Worm (Caenorhabditis elegans): ENCODE measurements around the gene dmsr-7.

The dmsr-7 gene

ce11 chrV:5372118-5372517, 33.0 kb upstream of the dmsr-7 start, which contains the start of gene C35A11.3:
C35A11.3 (plus strand) TSS chrV:5372418.
- TF ChIP-seq ceh-82 (tag; optimal IDR thresholded peaks at IDR 0.05) (no peak), aha-1 (tag; optimal IDR thresholded peaks at IDR 0.05) (no peak), sptf-1 (tag; optimal IDR thresholded peaks at IDR 0.05) (no peak), sox-4 (tag; optimal IDR thresholded peaks at IDR 0.05) (no peak), mab-9 (GFP tag; IDR thresholded peaks at IDR 0.05) (no peak), pag-3 (tag; optimal IDR thresholded peaks at IDR 0.05; ENCODE audit: borderline replicate concordance, insufficient read depth) (no peak), tlp-1 (tag; optimal IDR thresholded peaks at IDR 0.05) (no peak), unc-98 (GFP tag; IDR thresholded peaks at IDR 0.05) (no peak), snpc-4 (tag; optimal IDR thresholded peaks at IDR 0.05) (no peak), hlh-4 (tag; optimal IDR thresholded peaks at IDR 0.05) (no peak), ces-1 (GFP tag; optimal IDR thresholded peaks at IDR 0.05) (no peak), mef-2 (tag; optimal IDR thresholded peaks at IDR 0.05) (no peak), mep-1 (tag; optimal IDR thresholded peaks at IDR 0.05) (no peak), hlh-17 (GFP tag; optimal IDR thresholded peaks at IDR 0.05; ENCODE audit: borderline replicate concordance) (no peak), lin-35 (GFP tag; optimal IDR thresholded peaks at IDR 0.05) (no peak), ets-5 (GFP tag; IDR thresholded peaks at IDR 0.05) (no peak)

- TF ChIP-seq blmp-1 (tag; optimal IDR thresholded peaks at IDR 0.05) (peak; percentile 96), alr-1 (tag; optimal IDR thresholded peaks at IDR 0.05; ENCODE audit: borderline replicate concordance) (no peak)
These were observed 19.1 kb upstream of the dmsr-7 start, which contains the start of gene C35A11.2 for ce11 chrV:5385914-5386493. C35A11.2 (plus strand) TSS chrV:5386299.

ce11 chrV:5392993-5393628, 12.0 kb upstream of the dmsr-7 start, which contains the start of gene C35A11.4:
C35A11.4 (minus strand) TSS chrV:5393148.
- TF ChIP-seq nhr-12 (tag; optimal IDR thresholded peaks at IDR 0.05) = no peak
- no peak for TF ChIP-seq C04F5.9 (tag; optimal IDR thresholded peaks at IDR 0.05)
- peak in 1 of 2 experiments; percentile 23 for TF ChIP-seq lin-35 (GFP tag; optimal IDR thresholded peaks at IDR 0.05)
- TF ChIP-seq pag-3 (tag; optimal IDR thresholded peaks at IDR 0.05; ENCODE audit: borderline replicate concordance, insufficient read depth) = no peak
- no peak for TF ChIP-seq ceh-63 (GFP tag; optimal IDR thresholded peaks at IDR 0.05)
- TF ChIP-seq pax-3 (tag; optimal IDR thresholded peaks at IDR 0.05) = no peak
- TF ChIP-seq sup-37 (GFP tag; optimal IDR thresholded peaks at IDR 0.05) = no peak
- no peak for TF ChIP-seq alr-1 (tag; optimal IDR thresholded peaks at IDR 0.05; ENCODE audit: borderline replicate concordance)
- TF ChIP-seq fos-1 (tag; optimal IDR thresholded peaks at IDR 0.05) = no peak
- TF ChIP-seq nhr-71 (tag; optimal IDR thresholded peaks at IDR 0.05) = peak; percentile 9
- TF ChIP-seq lin-39 (tag; optimal IDR thresholded peaks at IDR 0.05) = no peak
- TF ChIP-seq fkh-10 (GFP tag; optimal IDR thresholded peaks at IDR 0.05) = no peak
- no peak for TF ChIP-seq mep-1 (tag; optimal IDR thresholded peaks at IDR 0.05)
- TF ChIP-seq dsc-1 (tag; optimal IDR thresholded peaks at IDR 0.05) = no peak
- TF ChIP-seq egl-27 (tag; optimal IDR thresholded peaks at IDR 0.05) = no peak
- no peak for TF ChIP-seq egl-13 (tag; optimal IDR thresholded peaks at IDR 0.05)
- TF ChIP-seq ets-5 (GFP tag; IDR thresholded peaks at IDR 0.05) = no peak
- peak; percentile 27 for TF ChIP-seq pqm-1 (tag; optimal IDR thresholded peaks at IDR 0.05)
- TF ChIP-seq hlh-17 (GFP tag; optimal IDR thresholded peaks at IDR 0.05; ENCODE audit: borderline replicate concordance) = no peak
- no peak for TF ChIP-seq lsy-2 (tag; optimal IDR thresholded peaks at IDR 0.05)
- peak; percentile 56 for TF ChIP-seq tlp-1 (tag; optimal IDR thresholded peaks at IDR 0.05)
- no peak for TF ChIP-seq aly-2 (tag; optimal IDR thresholded peaks at IDR 0.05)
- no peak for TF ChIP-seq unc-98 (GFP tag; IDR thresholded peaks at IDR 0.05)
- TF ChIP-seq Y116A8C.19 (tag; optimal IDR thresholded peaks at IDR 0.05; ENCODE audit: borderline replicate concordance) = no peak
- TF ChIP-seq ztf-4 (tag; optimal IDR thresholded peaks at IDR 0.05) = no peak
- TF ChIP-seq skn-1 (tag; optimal IDR thresholded peaks at IDR 0.05) = no peak
- no peak for TF ChIP-seq ceh-82 (tag; optimal IDR thresholded peaks at IDR 0.05)
- TF ChIP-seq elt-3 (tag; optimal IDR thresholded peaks at IDR 0.05) = no peak
- TF ChIP-seq mef-2 (tag; optimal IDR thresholded peaks at IDR 0.05) = no peak
- no peak for TF ChIP-seq mab-9 (GFP tag; IDR thresholded peaks at IDR 0.05)
- no peak for TF ChIP-seq zip-4 (GFP tag; optimal IDR thresholded peaks at IDR 0.05)
- no peak for TF ChIP-seq fkh-4 (tag; optimal IDR thresholded peaks at IDR 0.05; ENCODE audit: borderline replicate concordance)
- TF ChIP-seq efl-3 (GFP tag; optimal IDR thresholded peaks at IDR 0.05) = no peak
- no peak for TF ChIP-seq nhr-76 (tag; optimal IDR thresholded peaks at IDR 0.05)
- TF ChIP-seq ztf-11 (tag; optimal IDR thresholded peaks at IDR 0.05) = no peak
- TF ChIP-seq hlh-4 (tag; optimal IDR thresholded peaks at IDR 0.05) = no peak
- no peak for TF ChIP-seq dpl-1 (GFP tag; optimal IDR thresholded peaks at IDR 0.05)
- TF ChIP-seq rnt-1 (tag; optimal IDR thresholded peaks at IDR 0.05) = no peak

All from whole organism, L1 larva.